Worm (Caenorhabditis elegans) whole organism, L1 larva: ENCODE measurements around the gene srd-15.

Experiments
- Y116A8C.19 ChIP-seq: sonication (generic microtip); optimal IDR thresholded peaks from 2 replicates; lab custom pipeline; 2016; ENCODE audit warnings: missing compliant biosample characterization, missing genetic modification characterization, borderline replicate concordance
- aly-2 ChIP-seq: fragments of 150-350 bp; optimal IDR thresholded peaks from 2 replicates; lab custom pipeline; 2014; ENCODE audit warnings: missing biosample characterization, missing genetic modification characterization
- dsc-1 ChIP-seq: sonication (generic microtip); optimal IDR thresholded peaks from 2 replicates; lab custom pipeline; 2016; ENCODE audit warnings: mild to moderate bottlenecking, missing genetic modification characterization, missing compliant biosample characterization
- lin-39 ChIP-seq: fragments of 150-350 bp; optimal IDR thresholded peaks from 2 replicates; lab custom pipeline; 2014; ENCODE audit warnings: missing biosample characterization, missing genetic modification reagents, missing genetic modification characterization
- nhr-237 ChIP-seq: fragments of 150-350 bp; optimal IDR thresholded peaks from 2 replicates; lab custom pipeline; 2014; ENCODE audit warnings: missing biosample characterization, missing genetic modification characterization
- snpc-4 ChIP-seq: fragments of 150-350 bp; optimal IDR thresholded peaks from 2 replicates; lab custom pipeline; 2014; ENCODE audit warnings: missing biosample characterization, missing genetic modification characterization
- swsn-7 ChIP-seq: sonication (generic microtip); optimal IDR thresholded peaks from 2 replicates; lab custom pipeline; 2016; ENCODE audit warnings: missing genetic modification characterization, missing compliant biosample characterization
- unc-62 ChIP-seq: fragments of 150-350 bp; optimal IDR thresholded peaks from 2 replicates; lab custom pipeline; 2014; ENCODE audit warnings: missing biosample characterization, missing genetic modification reagents, missing genetic modification characterization
- ztf-11 ChIP-seq, 2 experiments: sonication (generic microtip); optimal IDR thresholded peaks; 2 replicates each; lab custom pipeline; 2016 to 2017; ENCODE audit warnings: missing genetic modification characterization in 2 of 2, missing biosample characterization in 1 of 2, missing compliant biosample characterization in 1 of 2

DNA sequence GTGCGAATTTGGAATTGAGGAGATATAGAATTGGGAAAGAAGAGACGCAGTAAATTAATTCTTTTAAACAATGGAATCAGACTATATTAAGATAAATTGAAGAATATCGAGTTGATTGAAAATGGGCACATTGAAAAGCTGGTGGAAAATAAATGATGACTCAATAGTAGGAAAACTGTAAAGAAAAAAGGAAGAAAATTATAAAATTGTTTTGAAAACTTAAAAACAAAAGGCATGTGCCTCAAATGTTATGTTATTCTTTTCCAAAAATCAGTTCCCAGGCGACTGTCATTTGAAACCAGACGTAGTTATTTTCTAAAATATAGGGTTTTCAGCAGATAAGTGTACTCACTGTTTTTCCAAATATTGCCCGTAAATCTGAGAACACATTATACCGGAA is 13.7 kb upstream of the srd-15 start, which contains the start of gene C04E6.12:
- TF ChIP-seq swsn-7 (tag; lab: Kevin White, UChicago) (no peak), Y116A8C.19 (tag; lab: Kevin White, UChicago) (no peak), ztf-11 (tag; optimal IDR thresholded peaks at IDR 0.05; lab: Kevin White, UChicago) (no peak), dsc-1 (no peak), unc-62 (GFP tag; lab: Kevin White, UChicago) (no peak), aly-2 (no peak), snpc-4 (tag; lab: Kevin White, UChicago) (no peak), nhr-237 (no peak), lin-39 (tag; lab: Kevin White, UChicago) (no peak)
